Fruit fly (Drosophila melanogaster): Measurements from ENCODE around the gene CG9123.

Gene CG9123

dm6 chrX:15360961-15361360 lies 19.0 kb upstream of the CG9123 start, which contains the start of gene Pp1-13C:
TSS of gene Pp1-13C (minus strand) at chrX:15361061.
- TF ChIP-seq eg (GFP tag; IDR thresholded peaks at IDR 0.05) (no peak), spab (GFP tag; optimal IDR thresholded peaks at IDR 0.05) (no peak), svp (GFP tag) (no peak), CG16779 (tag; optimal IDR thresholded peaks at IDR 0.05) (no peak)

dm6 chrX:15356410-15356809 lies 14.5 kb upstream of the CG9123 start:
- TF ChIP-seq CG8632 (GFP tag; optimal IDR thresholded peaks at IDR 0.05) (no peak), CG3919 (GFP tag; optimal IDR thresholded peaks at IDR 0.05) (no peak), CG9139 (GFP tag; optimal IDR thresholded peaks at IDR 0.05) (no peak), esn (GFP tag; optimal IDR thresholded peaks at IDR 0.05) (no peak), CG8119 (GFP tag; IDR thresholded peaks at IDR 0.05) (no peak), CG11762 (GFP tag; optimal IDR thresholded peaks at IDR 0.05; ENCODE audit: insufficient read depth) (no peak), Ets21C (GFP tag; optimal IDR thresholded peaks at IDR 0.05) (no peak), CG10631 (GFP tag; optimal IDR thresholded peaks at IDR 0.05) (no peak), ss (GFP tag; optimal IDR thresholded peaks at IDR 0.05) (no peak), Ets96B (tag; optimal IDR thresholded peaks at IDR 0.05) (no peak), pdm3 (GFP tag; optimal IDR thresholded peaks at IDR 0.05) (no peak), eg (GFP tag; IDR thresholded peaks at IDR 0.05) (no peak)

dm6 chrX:15353654-15354053 lies 11.7 kb upstream of the CG9123 start:
- TF ChIP-seq CG6808 (GFP tag; optimal IDR thresholded peaks at IDR 0.05), result no peak
- TF ChIP-seq acj6 (GFP tag; optimal IDR thresholded peaks at IDR 0.05), result no peak
- TF ChIP-seq net (GFP tag; optimal IDR thresholded peaks at IDR 0.05), result no peak
- no peak for TF ChIP-seq CG11294 (GFP tag; IDR thresholded peaks at IDR 0.05)
- TF ChIP-seq CG6854 (GFP tag; optimal IDR thresholded peaks at IDR 0.05), result no peak
- TF ChIP-seq Sox102F (GFP tag; optimal IDR thresholded peaks at IDR 0.05), result no peak

- no peak for TF ChIP-seq fd59A (GFP tag; optimal IDR thresholded peaks at IDR 0.05)
- TF ChIP-seq net (GFP tag; optimal IDR thresholded peaks at IDR 0.05), result no peak
- no peak for TF ChIP-seq CG6276 (GFP tag; optimal IDR thresholded peaks at IDR 0.05)
- no peak for TF ChIP-seq CG3919 (GFP tag; optimal IDR thresholded peaks at IDR 0.05)
- TF ChIP-seq Eip75B (GFP tag; optimal IDR thresholded peaks at IDR 0.05), result no peak
- no peak for TF ChIP-seq dsx (GFP tag; optimal IDR thresholded peaks at IDR 0.05; ENCODE audit: poor library complexity, severe bottlenecking)
- no peak for TF ChIP-seq eg (GFP tag; IDR thresholded peaks at IDR 0.05)
- no peak for TF ChIP-seq achi (GFP tag; optimal IDR thresholded peaks at IDR 0.05)
- no peak for TF ChIP-seq CG8632 (GFP tag; optimal IDR thresholded peaks at IDR 0.05)
- no peak for TF ChIP-seq OdsH (GFP tag; optimal IDR thresholded peaks at IDR 0.05)
- TF ChIP-seq vri (GFP tag; optimal IDR thresholded peaks at IDR 0.05), result no peak
- no peak for TF ChIP-seq Lpt (GFP tag; optimal IDR thresholded peaks at IDR 0.05)
- no peak for TF ChIP-seq CG16779 (tag; optimal IDR thresholded peaks at IDR 0.05)
Observed at dm6 chrX:15352692-15353091, 10.8 kb upstream of the CG9123 start.

- TF ChIP-seq OdsH (GFP tag; optimal IDR thresholded peaks at IDR 0.05), result peak; percentile 5
- TF ChIP-seq CG6808 (GFP tag; optimal IDR thresholded peaks at IDR 0.05), result no peak
- peak; percentile 34 for TF ChIP-seq svp (GFP tag)
- TF ChIP-seq dac (GFP tag; optimal IDR thresholded peaks at IDR 0.05), result no peak
- no peak for TF ChIP-seq CG11294 (GFP tag; IDR thresholded peaks at IDR 0.05)
- TF ChIP-seq CG8319 (GFP tag; optimal IDR thresholded peaks at IDR 0.05), result no peak
- TF ChIP-seq CG8632 (GFP tag; optimal IDR thresholded peaks at IDR 0.05), result no peak
- TF ChIP-seq CG11762 (GFP tag; optimal IDR thresholded peaks at IDR 0.05; ENCODE audit: insufficient read depth), result no peak
- no peak for TF ChIP-seq salr (GFP tag; optimal IDR thresholded peaks at IDR 0.05)
- TF ChIP-seq Eip78C (GFP tag), result no peak
- no peak for TF ChIP-seq Lpt (GFP tag; optimal IDR thresholded peaks at IDR 0.05)
- TF ChIP-seq CG10631 (GFP tag; optimal IDR thresholded peaks at IDR 0.05), result peak; percentile 27
- peak; percentile 21; the same call in 1 of the 3 replicates for TF ChIP-seq CG6163 (GFP tag; IDR thresholded peaks at IDR 0.05)
Observed at dm6 chrX:15344473-15345331, 2.8 kb upstream of the CG9123 start, which contains the start of the genes CG12608 and Prp5. TSS of gene CG12608 (minus strand) at chrX:15344625. TSS of gene Prp5 (plus strand) at chrX:15345169.

All from whole organism, prepupa.